Worm (Caenorhabditis elegans) whole organism, L2 larva: ENCODE measurements around the gene srlf-27.

Source experiments
- ZK546.5 ChIP-seq: sonication (generic microtip); optimal IDR thresholded peaks from 2 replicates; lab custom pipeline; 2017; ENCODE audit warnings: missing biosample characterization, missing genetic modification characterization
- aly-2 ChIP-seq: fragments of 150-350 bp; optimal IDR thresholded peaks from 2 replicates; lab custom pipeline; 2014; ENCODE audit warnings: missing biosample characterization, missing genetic modification characterization
- ceh-16 ChIP-seq: fragments of 150-350 bp; optimal IDR thresholded peaks from 2 replicates; lab custom pipeline; 2014; ENCODE audit warnings: missing biosample characterization, missing genetic modification characterization
- ceh-82 ChIP-seq: fragments of 150-350 bp; optimal IDR thresholded peaks from 2 replicates; lab custom pipeline; 2014; ENCODE audit warnings: missing biosample characterization, missing genetic modification characterization
- elt-3 ChIP-seq: sonication (generic microtip); optimal IDR thresholded peaks from 2 replicates; lab custom pipeline; 2017; ENCODE audit warnings: missing biosample characterization, missing genetic modification characterization
- lin-39 ChIP-seq: fragments of 150-350 bp; optimal IDR thresholded peaks from 2 replicates; lab custom pipeline; 2014; ENCODE audit warnings: missing biosample characterization, missing genetic modification reagents, missing genetic modification characterization
- lsy-2 ChIP-seq, 2 experiments: fragments of 150-350 bp in 1 of 2; sonication (generic microtip) in 1 of 2; optimal IDR thresholded peaks; 2 replicates each; lab custom pipeline; 2014 to 2017; ENCODE audit warnings: missing biosample characterization in 2 of 2, missing genetic modification characterization in 2 of 2
- nhr-10 ChIP-seq: sonication (generic microtip); optimal IDR thresholded peaks from 2 replicates; lab custom pipeline; 2017; ENCODE audit warnings: missing biosample characterization, missing genetic modification characterization
- nhr-25 ChIP-seq: fragments of 150-350 bp; sonication (generic microtip); optimal IDR thresholded peaks from 3 replicates; lab custom pipeline; 2014; ENCODE audit warnings: missing biosample characterization, missing genetic modification characterization
- nhr-6 ChIP-seq: fragments of 150-350 bp; optimal IDR thresholded peaks from 2 replicates; lab custom pipeline; 2014; ENCODE audit warnings: missing biosample characterization, missing genetic modification characterization
- snpc-4 ChIP-seq: fragments of 150-350 bp; optimal IDR thresholded peaks from 2 replicates; lab custom pipeline; 2014; ENCODE audit warnings: missing biosample characterization, missing genetic modification characterization
- unc-39 ChIP-seq: fragments of 150-350 bp; optimal IDR thresholded peaks from 2 replicates; lab custom pipeline; 2014; ENCODE audit warnings: missing biosample characterization, missing genetic modification characterization
- unc-62 ChIP-seq: fragments of 150-350 bp; optimal IDR thresholded peaks from 2 replicates; lab custom pipeline; 2014; ENCODE audit warnings: missing biosample characterization, missing genetic modification reagents, missing genetic modification characterization
- zag-1 ChIP-seq: fragments of 150-350 bp; optimal IDR thresholded peaks from 2 replicates; lab custom pipeline; 2014; ENCODE audit warnings: missing biosample characterization, missing genetic modification characterization

- no peak for TF ChIP-seq unc-62 (GFP tag; lab: Kevin White, UChicago)
- TF ChIP-seq aly-2 (tag; lab: Kevin White, UChicago): no peak
- no peak for TF ChIP-seq zag-1 (tag; lab: Kevin White, UChicago)
- no peak for TF ChIP-seq ZK546.5
- TF ChIP-seq elt-3 (tag; lab: Kevin White, UChicago): no peak
- no peak for TF ChIP-seq nhr-25 (tag; lab: Kevin White, UChicago)
- TF ChIP-seq ceh-16 (tag; lab: Kevin White, UChicago): no peak
- TF ChIP-seq nhr-6 (tag; lab: Kevin White, UChicago): no peak
- TF ChIP-seq snpc-4 (tag; lab: Kevin White, UChicago): no peak
- TF ChIP-seq unc-39: no peak
- no peak for TF ChIP-seq nhr-10 (tag; lab: Kevin White, UChicago)
- TF ChIP-seq lin-39 (tag; lab: Kevin White, UChicago): no peak
- no peak for TF ChIP-seq ceh-82 (tag; lab: Kevin White, UChicago)
- no peak for TF ChIP-seq lsy-2 (tag; optimal IDR thresholded peaks at IDR 0.05; lab: Kevin White, UChicago)
Observed at ce11 chrIV:14605143-14605542, 32.4 kb upstream of the srlf-27 start.
